Worm (Caenorhabditis elegans) whole organism, L2 larva: Measurements from ENCODE around the gene vep-2.

ENCODE experiments used
- C34F6.9 ChIP-seq: fragments of 150-350 bp; optimal IDR thresholded peaks from 2 replicates; lab custom pipeline; 2014; ENCODE audit warnings: missing biosample characterization, missing genetic modification characterization
- Y55F3AM.14 ChIP-seq: fragments of 200-800 bp; sonication (Bioruptor generic); optimal IDR thresholded peaks from 2 replicates; lab custom pipeline; 2018; ENCODE audit warnings: mild to moderate bottlenecking, missing genetic modification characterization, missing compliant biosample characterization
- ZK546.5 ChIP-seq: sonication (generic microtip); optimal IDR thresholded peaks from 2 replicates; lab custom pipeline; 2017; ENCODE audit warnings: missing biosample characterization, missing genetic modification characterization
- alr-1 ChIP-seq: fragments of 150-350 bp; optimal IDR thresholded peaks from 2 replicates; lab custom pipeline; 2014; ENCODE audit warnings: missing biosample characterization, missing genetic modification characterization
- ama-1 ChIP-seq: fragments of 150-350 bp; optimal IDR thresholded peaks from 2 replicates; lab custom pipeline; 2018; ENCODE audit warnings: inconsistent platforms
- blmp-1 ChIP-seq: sonication (generic microtip); optimal IDR thresholded peaks from 2 replicates; lab custom pipeline; 2017; ENCODE audit warnings: missing genetic modification characterization, mild to moderate bottlenecking, missing compliant biosample characterization, antibody characterized with exemption, moderate library complexity; ENCODE audit not compliant: insufficient read depth
- ceh-16 ChIP-seq: fragments of 150-350 bp; optimal IDR thresholded peaks from 2 replicates; lab custom pipeline; 2014; ENCODE audit warnings: missing biosample characterization, missing genetic modification characterization
- crh-2 ChIP-seq: sonication (generic microtip); optimal IDR thresholded peaks from 2 replicates; lab custom pipeline; 2017; ENCODE audit warnings: missing biosample characterization, missing genetic modification characterization
- egl-27 ChIP-seq: sonication (generic microtip); optimal IDR thresholded peaks from 3 replicates; lab custom pipeline; 2017; ENCODE audit warnings: missing biosample characterization, missing genetic modification reagents, missing genetic modification characterization
- elt-1 ChIP-seq: fragments of 150-350 bp; optimal IDR thresholded peaks from 2 replicates; lab custom pipeline; 2014; ENCODE audit warnings: missing biosample characterization, missing genetic modification characterization
- fos-1 ChIP-seq: fragments of 150-350 bp; optimal IDR thresholded peaks from 2 replicates; lab custom pipeline; 2014; ENCODE audit warnings: missing biosample characterization, missing genetic modification characterization
- gmeb-1 ChIP-seq: fragments of 150-350 bp; optimal IDR thresholded peaks from 2 replicates; lab custom pipeline; 2014; ENCODE audit warnings: missing biosample characterization, missing genetic modification characterization
- lin-11 ChIP-seq: fragments of 150-350 bp; sonication (generic microtip); optimal IDR thresholded peaks from 2 replicates; lab custom pipeline; 2014; ENCODE audit warnings: missing biosample characterization, missing genetic modification characterization, inconsistent platforms, mixed read lengths
- lin-13 ChIP-seq: fragments of 150-350 bp; optimal IDR thresholded peaks from 2 replicates; lab custom pipeline; 2014; ENCODE audit warnings: missing biosample characterization, missing genetic modification reagents, missing genetic modification characterization
- lin-39 ChIP-seq: fragments of 150-350 bp; optimal IDR thresholded peaks from 2 replicates; lab custom pipeline; 2014; ENCODE audit warnings: missing biosample characterization, missing genetic modification reagents, missing genetic modification characterization
- lsy-2 ChIP-seq, 2 experiments: fragments of 150-350 bp in 1 of 2; sonication (generic microtip) in 1 of 2; optimal IDR thresholded peaks; 2 replicates each; lab custom pipeline; 2014 to 2017; ENCODE audit warnings: missing biosample characterization in 2 of 2, missing genetic modification characterization in 2 of 2
- mab-5 ChIP-seq: fragments of 150-350 bp; optimal IDR thresholded peaks from 2 replicates; lab custom pipeline; 2014; ENCODE audit warnings: missing biosample characterization, missing genetic modification characterization
- mbf-1 ChIP-seq: sonication (generic microtip); optimal IDR thresholded peaks from 2 replicates; lab custom pipeline; 2017; ENCODE audit warnings: missing biosample characterization, missing genetic modification characterization
- mdl-1 ChIP-seq, 2 experiments: fragments of 150-350 bp in 1 of 2; sonication (generic microtip) in 1 of 2; optimal IDR thresholded peaks; 2 replicates each; lab custom pipeline; 2017; ENCODE audit warnings: missing biosample characterization in 2 of 2, missing genetic modification characterization in 2 of 2
- nhr-10 ChIP-seq: sonication (generic microtip); optimal IDR thresholded peaks from 2 replicates; lab custom pipeline; 2017; ENCODE audit warnings: missing biosample characterization, missing genetic modification characterization
- nhr-11 ChIP-seq: fragments of 150-350 bp; optimal IDR thresholded peaks from 2 replicates; lab custom pipeline; 2014; ENCODE audit warnings: missing biosample characterization, missing genetic modification characterization
- nhr-12 ChIP-seq: fragments of 150-350 bp; optimal IDR thresholded peaks from 2 replicates; lab custom pipeline; 2014; ENCODE audit warnings: missing biosample characterization, missing genetic modification characterization
- nhr-21 ChIP-seq: fragments of 150-350 bp; optimal IDR thresholded peaks from 2 replicates; lab custom pipeline; 2014; ENCODE audit warnings: missing biosample characterization, missing genetic modification characterization
- nhr-237 ChIP-seq: fragments of 150-350 bp; optimal IDR thresholded peaks from 2 replicates; lab custom pipeline; 2014; ENCODE audit warnings: missing biosample characterization, missing genetic modification characterization
- nhr-25 ChIP-seq: fragments of 150-350 bp; sonication (generic microtip); optimal IDR thresholded peaks from 3 replicates; lab custom pipeline; 2014; ENCODE audit warnings: missing biosample characterization, missing genetic modification characterization
- nhr-6 ChIP-seq: fragments of 150-350 bp; optimal IDR thresholded peaks from 2 replicates; lab custom pipeline; 2014; ENCODE audit warnings: missing biosample characterization, missing genetic modification characterization
- nhr-77 ChIP-seq: fragments of 150-350 bp; optimal IDR thresholded peaks from 2 replicates; lab custom pipeline; 2014; ENCODE audit warnings: missing biosample characterization, missing genetic modification characterization
- sem-4 ChIP-seq: fragments of 150-350 bp; optimal IDR thresholded peaks from 2 replicates; lab custom pipeline; 2014; ENCODE audit warnings: missing biosample characterization, missing genetic modification reagents, missing genetic modification characterization
- sma-3 ChIP-seq: sonication (generic microtip); optimal IDR thresholded peaks from 2 replicates; lab custom pipeline; 2016; ENCODE audit warnings: missing genetic modification reagents, missing genetic modification characterization, missing compliant biosample characterization
- sma-9 ChIP-seq, 2 experiments: fragments of 150-350 bp in 1 of 2; sonication (generic microtip) in 1 of 2; optimal IDR thresholded peaks; 2 replicates each; lab custom pipeline; 2014 to 2016; ENCODE audit warnings: missing genetic modification characterization in 2 of 2, mild to moderate bottlenecking in 1 of 2, missing biosample characterization in 1 of 2, missing compliant biosample characterization in 1 of 2, missing genetic modification reagents in 1 of 2, moderate library complexity in 1 of 2
- snpc-4 ChIP-seq: fragments of 150-350 bp; optimal IDR thresholded peaks from 2 replicates; lab custom pipeline; 2014; ENCODE audit warnings: missing biosample characterization, missing genetic modification characterization
- unc-39 ChIP-seq: fragments of 150-350 bp; optimal IDR thresholded peaks from 2 replicates; lab custom pipeline; 2014; ENCODE audit warnings: missing biosample characterization, missing genetic modification characterization
- unc-55 ChIP-seq: fragments of 150-350 bp; sonication (generic microtip); optimal IDR thresholded peaks from 3 replicates; lab custom pipeline; 2014; ENCODE audit warnings: missing biosample characterization, missing genetic modification reagents, missing genetic modification characterization
- zag-1 ChIP-seq: fragments of 150-350 bp; optimal IDR thresholded peaks from 2 replicates; lab custom pipeline; 2014; ENCODE audit warnings: missing biosample characterization, missing genetic modification characterization
- ztf-1 ChIP-seq: fragments of 200-800 bp; sonication (Bioruptor generic); conservative IDR thresholded peaks from 2 replicates; pipeline ENCODE4 v1.3.6; 2022; ENCODE audit warnings: missing genetic modification characterization, missing compliant biosample characterization
- ztf-11 ChIP-seq: sonication (generic microtip); optimal IDR thresholded peaks from 2 replicates; lab custom pipeline; 2017; ENCODE audit warnings: missing biosample characterization, missing genetic modification characterization
- ztf-4 ChIP-seq: fragments of 150-350 bp; optimal IDR thresholded peaks from 2 replicates; lab custom pipeline; 2014; ENCODE audit warnings: missing biosample characterization, missing genetic modification characterization

vep-2 gene

ce11 chrX:3628016-3628415, at the start of gene vep-2:
TSS of gene vep-2 (plus strand) at chrX:3628316.
- no peak for TF ChIP-seq nhr-12
- no peak for TF ChIP-seq ZK546.5 (tag; lab: Kevin White, UChicago)
- no peak for TF ChIP-seq mbf-1
- TF ChIP-seq mab-5: no peak
- TF ChIP-seq nhr-77: no peak
- no peak for TF ChIP-seq Y55F3AM.14
- TF ChIP-seq nhr-25 (tag; lab: Kevin White, UChicago): no peak
- TF ChIP-seq nhr-10 (tag; lab: Kevin White, UChicago): no peak
- no peak for TF ChIP-seq elt-1 (tag; lab: Kevin White, UChicago)
- no peak for TF ChIP-seq gmeb-1 (tag; lab: Kevin White, UChicago)
- no peak for TF ChIP-seq egl-27
- no peak for TF ChIP-seq unc-39
- no peak for TF ChIP-seq mdl-1 (tag; optimal IDR thresholded peaks at IDR 0.05; lab: Kevin White, UChicago)
- no peak for TF ChIP-seq snpc-4
- TF ChIP-seq ztf-4 (tag; lab: Kevin White, UChicago): no peak
- TF ChIP-seq ztf-11: no peak
- no peak for TF ChIP-seq blmp-1 (tag; lab: Kevin White, UChicago)
- no peak for TF ChIP-seq sem-4 (tag; lab: Kevin White, UChicago)
- TF ChIP-seq lin-39 (tag; lab: Kevin White, UChicago): no peak

- TF ChIP-seq lin-39 (tag; lab: Kevin White, UChicago) (no peak), sma-9 (GFP tag; optimal IDR thresholded peaks at IDR 0.05; lab: Kevin White, UChicago) (peak; percentile 7), sma-9 (tag; optimal IDR thresholded peaks at IDR 0.05; lab: Kevin White, UChicago) (no peak), ztf-1 (GFP tag; lab: Robert Waterston, UW) (no peak)
Observed at ce11 chrX:3581813-3582212, 46.3 kb upstream of the vep-2 start.

- no peak for TF ChIP-seq egl-27
- TF ChIP-seq sma-9 (GFP tag; optimal IDR thresholded peaks at IDR 0.05; lab: Kevin White, UChicago): peak; percentile 37
- no peak for TF ChIP-seq sma-9 (tag; optimal IDR thresholded peaks at IDR 0.05; lab: Kevin White, UChicago)
Observed at ce11 chrX:3583436-3583835, 44.7 kb upstream of the vep-2 start.

- TF ChIP-seq sem-4 (tag; lab: Kevin White, UChicago) (no peak), zag-1 (tag; lab: Kevin White, UChicago) (no peak), ceh-16 (tag; lab: Kevin White, UChicago) (no peak), sma-9 (GFP tag; optimal IDR thresholded peaks at IDR 0.05; lab: Kevin White, UChicago) (no peak), sma-9 (tag; optimal IDR thresholded peaks at IDR 0.05; lab: Kevin White, UChicago) (no peak), ama-1 (lab: Kevin White, UChicago) (no peak), nhr-11 (no peak), mab-5 (no peak), C34F6.9 (tag; lab: Kevin White, UChicago) (no peak)
Observed at ce11 chrX:3584481-3584880, 43.6 kb upstream of the vep-2 start.

- no peak for TF ChIP-seq nhr-21 (tag; lab: Kevin White, UChicago)
- TF ChIP-seq snpc-4: no peak
- TF ChIP-seq lin-11 (tag; lab: Kevin White, UChicago): no peak
- TF ChIP-seq nhr-237 (tag; lab: Kevin White, UChicago): no peak
- no peak for TF ChIP-seq mab-5
- TF ChIP-seq ceh-16 (tag; lab: Kevin White, UChicago): no peak
- TF ChIP-seq lsy-2 (tag; optimal IDR thresholded peaks at IDR 0.05; lab: Kevin White, UChicago): no peak
- TF ChIP-seq nhr-10 (tag; lab: Kevin White, UChicago): no peak
- TF ChIP-seq ztf-11: no peak
- TF ChIP-seq egl-27: no peak
- TF ChIP-seq lin-39 (tag; lab: Kevin White, UChicago): no peak
- TF ChIP-seq mbf-1: no peak
- TF ChIP-seq fos-1: no peak
- no peak for TF ChIP-seq alr-1
- TF ChIP-seq unc-39: no peak
- TF ChIP-seq sma-3 (GFP tag; lab: Kevin White, UChicago): no peak
- no peak for TF ChIP-seq sem-4 (tag; lab: Kevin White, UChicago)
- no peak for TF ChIP-seq nhr-11
- no peak for TF ChIP-seq mdl-1 (tag; optimal IDR thresholded peaks at IDR 0.05; lab: Kevin White, UChicago)
Observed at ce11 chrX:3585625-3586024, 42.5 kb upstream of the vep-2 start, which contains the start of gene T27A10.2. TSS of gene T27A10.2 (plus strand) at chrX:3585957.

ce11 chrX:3590510-3590909, 37.6 kb upstream of the vep-2 start:
- TF ChIP-seq lin-13 (GFP tag; lab: Kevin White, UChicago): no peak
- no peak for TF ChIP-seq nhr-6
- TF ChIP-seq sma-9 (GFP tag; optimal IDR thresholded peaks at IDR 0.05; lab: Kevin White, UChicago): no peak
- TF ChIP-seq sma-9 (tag; optimal IDR thresholded peaks at IDR 0.05; lab: Kevin White, UChicago): no peak
- TF ChIP-seq mdl-1 (tag; optimal IDR thresholded peaks at IDR 0.05; lab: Kevin White, UChicago): no peak
- no peak for TF ChIP-seq unc-55
- TF ChIP-seq crh-2 (tag; lab: Kevin White, UChicago): no peak
- TF ChIP-seq lsy-2 (tag; optimal IDR thresholded peaks at IDR 0.05; lab: Kevin White, UChicago): no peak
- no peak for TF ChIP-seq nhr-21 (tag; lab: Kevin White, UChicago)
- no peak for TF ChIP-seq unc-39
- no peak for TF ChIP-seq alr-1
- no peak for TF ChIP-seq sem-4 (tag; lab: Kevin White, UChicago)
